ENCODE assay signal across 1 fruit fly cellular context in genomic region chr2L:10339212-10339721, dm6.
TF ChIP-seq lines count a peak whose summit lies in the region.

TSS of gene SamDC (plus strand) at chr2L:10339457.

TF ChIP-seq in whole organism, embryonic, 481 proteins besides CTCF, POLR2A, EP300 and RAD21 (continued from another document and continues in another):
- TF ChIP-seq ssp (GFP tag; IDR thresholded peaks at IDR 0.05; lab: Robert Waterston, UW) (peak; percentile 98), Gsc (GFP tag; IDR thresholded peaks at IDR 0.05; lab: Robert Waterston, UW) (no peak), Awh (GFP tag; IDR thresholded peaks at IDR 0.05; lab: Robert Waterston, UW) (no peak), run (tag; optimal IDR thresholded peaks at IDR 0.05; lab: Kevin White, UChicago) (no peak), CG4617 (GFP tag; optimal IDR thresholded peaks at IDR 0.05; lab: Kevin White, UChicago; ENCODE audit: borderline replicate concordance) (peak; percentile 42), CG5953 (GFP tag; IDR thresholded peaks at IDR 0.05; lab: Robert Waterston, UW) (no peak), CG9817 (tag; optimal IDR thresholded peaks at IDR 0.05; lab: Kevin White, UChicago) (peak; percentile 29), Usf (GFP tag; optimal IDR thresholded peaks at IDR 0.05; lab: Kevin White, UChicago) (no peak), CG14710 (tag; optimal IDR thresholded peaks at IDR 0.05; lab: Kevin White, UChicago) (peak; percentile 47), Mes4 (GFP tag; optimal IDR thresholded peaks at IDR 0.05; lab: Kevin White, UChicago) (no peak), h (optimal IDR thresholded peaks at IDR 0.05; lab: Kevin White, UChicago) (no peak), Dll (GFP tag; IDR thresholded peaks at IDR 0.05; lab: Robert Waterston, UW; ENCODE audit: partially characterized antibody) (peak; percentile 77), Deaf1 (tag; optimal IDR thresholded peaks at IDR 0.05; lab: Kevin White, UChicago) (no peak), CG6854 (GFP tag; optimal IDR thresholded peaks at IDR 0.05; lab: Kevin White, UChicago) (peak; percentile 33), sens-2 (GFP tag; IDR thresholded peaks at IDR 0.05; lab: Robert Waterston, UW) (no peak), CG6765 (GFP tag; optimal IDR thresholded peaks at IDR 0.05; lab: Kevin White, UChicago) (peak; percentile 31), z (GFP tag; IDR thresholded peaks at IDR 0.05; lab: Robert Waterston, UW) (no peak), vvl (GFP tag; IDR thresholded peaks at IDR 0.05; lab: Robert Waterston, UW) (peak; percentile 75), ab (GFP tag; optimal IDR thresholded peaks at IDR 0.05; lab: Kevin White, UChicago) (no peak), crp (GFP tag; optimal IDR thresholded peaks at IDR 0.05; lab: Kevin White, UChicago) (peak in 1 of 2 experiments; percentile 60), sc (optimal IDR thresholded peaks at IDR 0.05; lab: Kevin White, UChicago) (no peak), sc (GFP tag; optimal IDR thresholded peaks at IDR 0.05; lab: Kevin White, UChicago) (no peak), dmrt11E (tag; optimal IDR thresholded peaks at IDR 0.05; lab: Kevin White, UChicago) (peak; percentile 38), CG7745 (tag; optimal IDR thresholded peaks at IDR 0.05; lab: Kevin White, UChicago) (peak; percentile 54), CG1233 (GFP tag; optimal IDR thresholded peaks at IDR 0.05; lab: Kevin White, UChicago) (no peak), hb (GFP tag; IDR thresholded peaks at IDR 0.05; lab: Robert Waterston, UW; ENCODE audit: partially characterized antibody) (peak; percentile 73; the same call in 2 of the 3 replicates), CG6175 (GFP tag; IDR thresholded peaks at IDR 0.05; lab: Robert Waterston, UW) (no peak), D19A (tag; optimal IDR thresholded peaks at IDR 0.05; lab: Kevin White, UChicago) (peak; percentile 55), CG17912 (GFP tag; optimal IDR thresholded peaks at IDR 0.05; lab: Kevin White, UChicago) (no peak), CG10979 (tag; optimal IDR thresholded peaks at IDR 0.05; lab: Kevin White, UChicago) (peak; percentile 16), ERR (GFP tag; optimal IDR thresholded peaks at IDR 0.05; lab: Kevin White, UChicago) (no peak), bowl (GFP tag; IDR thresholded peaks at IDR 0.05; lab: Robert Waterston, UW) (no peak), CG13775 (GFP tag; optimal IDR thresholded peaks at IDR 0.05; lab: Kevin White, UChicago) (peak; percentile 45), ase (GFP tag; IDR thresholded peaks at IDR 0.05; lab: Robert Waterston, UW) (no peak), ems (GFP tag; optimal IDR thresholded peaks at IDR 0.05; lab: Kevin White, UChicago) (peak; percentile 8), CG32532 (GFP tag; IDR thresholded peaks at IDR 0.05; lab: Robert Waterston, UW) (peak; percentile 42; the same call in 1 of the 2 replicates), CG6654 (GFP tag; optimal IDR thresholded peaks at IDR 0.05; lab: Kevin White, UChicago) (no peak), CG5245 (GFP tag; optimal IDR thresholded peaks at IDR 0.05; lab: Kevin White, UChicago) (peak; percentile 14), ac (GFP tag; optimal IDR thresholded peaks at IDR 0.05; lab: Kevin White, UChicago) (no peak), CG33557 (GFP tag; optimal IDR thresholded peaks at IDR 0.05; lab: Kevin White, UChicago) (no peak), fru (optimal IDR thresholded peaks at IDR 0.05; lab: Kevin White, UChicago) (no peak), esg (GFP tag; conservative IDR thresholded peaks at IDR 0.05; lab: Robert Waterston, UW) (no peak), MBD-R2 (GFP tag; IDR thresholded peaks at IDR 0.05; lab: Robert Waterston, UW) (peak; percentile 78), sqz (GFP tag; optimal IDR thresholded peaks at IDR 0.05; lab: Kevin White, UChicago) (no peak), Oaz (GFP tag; IDR thresholded peaks at IDR 0.05; lab: Robert Waterston, UW) (no peak), luna (GFP tag; optimal IDR thresholded peaks at IDR 0.05; lab: Kevin White, UChicago) (no peak), Max (GFP tag; optimal IDR thresholded peaks at IDR 0.05; lab: Kevin White, UChicago) (peak; percentile 4), CG13424 (tag; optimal IDR thresholded peaks at IDR 0.05; lab: Kevin White, UChicago) (peak; percentile 59), CG14014 (GFP tag; IDR thresholded peaks at IDR 0.05; lab: Robert Waterston, UW) (no peak), CG9215 (GFP tag; IDR thresholded peaks at IDR 0.05; lab: Robert Waterston, UW) (no peak), mam (GFP tag; optimal IDR thresholded peaks at IDR 0.05; lab: Kevin White, UChicago) (peak; percentile 54), odd (GFP tag; optimal IDR thresholded peaks at IDR 0.05; lab: Kevin White, UChicago) (no peak), Doc3 (GFP tag; IDR thresholded peaks at IDR 0.05; lab: Robert Waterston, UW; ENCODE audit: partially characterized antibody) (peak; percentile 68), CG31388 (GFP tag; optimal IDR thresholded peaks at IDR 0.05; lab: Kevin White, UChicago) (no peak), az2 (GFP tag; optimal IDR thresholded peaks at IDR 0.05; lab: Kevin White, UChicago) (peak; percentile 53), Hr78 (GFP tag; optimal IDR thresholded peaks at IDR 0.05; lab: Kevin White, UChicago) (peak in 1 of 2 experiments; percentile 67), tup (GFP tag; optimal IDR thresholded peaks at IDR 0.05; lab: Kevin White, UChicago) (no peak), CG30403 (GFP tag; optimal IDR thresholded peaks at IDR 0.05; lab: Kevin White, UChicago) (peak; percentile 55), NFAT (GFP tag; IDR thresholded peaks at IDR 0.05; lab: Robert Waterston, UW) (peak; percentile 71; the same call in 1 of the 2 replicates), CG30431 (GFP tag; optimal IDR thresholded peaks at IDR 0.05; lab: Kevin White, UChicago) (no peak), CG11696 (GFP tag; IDR thresholded peaks at IDR 0.05; lab: Robert Waterston, UW) (peak; percentile 90), shn (GFP tag; optimal IDR thresholded peaks at IDR 0.05; lab: Kevin White, UChicago) (no peak), Taf1 (GFP tag; IDR thresholded peaks at IDR 0.05; lab: Robert Waterston, UW) (0 out of 2 replicates have a peak, but pooled peaks have one; percentile 15), pzg (GFP tag; optimal IDR thresholded peaks at IDR 0.05; lab: Kevin White, UChicago) (peak; percentile 88), CG18599 (GFP tag; optimal IDR thresholded peaks at IDR 0.05; lab: Kevin White, UChicago) (no peak), scrt (GFP tag; optimal IDR thresholded peaks at IDR 0.05; lab: Kevin White, UChicago) (peak; percentile 46), gem (tag; optimal IDR thresholded peaks at IDR 0.05; lab: Kevin White, UChicago) (peak; percentile 76), CG8290 (GFP tag; optimal IDR thresholded peaks at IDR 0.05; lab: Kevin White, UChicago) (peak; percentile 80), CG8290 (tag; optimal IDR thresholded peaks at IDR 0.05; lab: Kevin White, UChicago) (peak; percentile 1 to 79), CG34224 (GFP tag; IDR thresholded peaks at IDR 0.05; lab: Robert Waterston, UW; ENCODE audit: partially characterized antibody) (peak; percentile 79), chif (GFP tag; optimal IDR thresholded peaks at IDR 0.05; lab: Kevin White, UChicago) (peak in 1 of 2 experiments; percentile 24), pan (optimal IDR thresholded peaks at IDR 0.05; lab: Kevin White, UChicago) (no peak), pan (GFP tag; optimal IDR thresholded peaks at IDR 0.05 in 1 of 2, IDR thresholded peaks at IDR 0.05 in 1 of 2) (peak in 1 of 2 experiments; percentile 49), Asciz (GFP tag; optimal IDR thresholded peaks at IDR 0.05; lab: Kevin White, UChicago) (no peak), Dad (GFP tag; optimal IDR thresholded peaks at IDR 0.05; lab: Kevin White, UChicago) (peak; percentile 5), CG7987 (GFP tag; optimal IDR thresholded peaks at IDR 0.05; lab: Kevin White, UChicago) (peak; percentile 21), trh (GFP tag; optimal IDR thresholded peaks at IDR 0.05; lab: Kevin White, UChicago) (no peak), Tbp (GFP tag; optimal IDR thresholded peaks at IDR 0.05; lab: Kevin White, UChicago) (no peak), CG16779 (GFP tag; IDR thresholded peaks at IDR 0.05; lab: Robert Waterston, UW) (no peak), CG12942 (GFP tag; optimal IDR thresholded peaks at IDR 0.05; lab: Kevin White, UChicago) (peak; percentile 4), CG18476 (GFP tag; optimal IDR thresholded peaks at IDR 0.05; lab: Kevin White, UChicago) (no peak), CG32772 (GFP tag; IDR thresholded peaks at IDR 0.05; lab: Robert Waterston, UW) (no peak), Meics (GFP tag; optimal IDR thresholded peaks at IDR 0.05; lab: Kevin White, UChicago) (peak; percentile 25), fd64A (GFP tag; optimal IDR thresholded peaks at IDR 0.05; lab: Kevin White, UChicago) (no peak), insv (GFP tag; optimal IDR thresholded peaks at IDR 0.05; lab: Kevin White, UChicago) (peak in 1 of 2 experiments; percentile 31), MESR4 (GFP tag; optimal IDR thresholded peaks at IDR 0.05; lab: Kevin White, UChicago) (peak; percentile 88), Nf-YB (GFP tag; optimal IDR thresholded peaks at IDR 0.05; lab: Kevin White, UChicago) (peak; percentile 4), CG7372 (GFP tag; IDR thresholded peaks at IDR 0.05; lab: Robert Waterston, UW) (no peak), Ravus (GFP tag; IDR thresholded peaks at IDR 0.05; lab: Robert Waterston, UW) (no peak), crc (GFP tag; optimal IDR thresholded peaks at IDR 0.05; lab: Kevin White, UChicago) (no peak), ap (GFP tag; IDR thresholded peaks at IDR 0.05; lab: Robert Waterston, UW) (no peak), CG3281 (GFP tag; optimal IDR thresholded peaks at IDR 0.05; lab: Kevin White, UChicago) (peak; percentile 26), ara (GFP tag; IDR thresholded peaks at IDR 0.05; lab: Robert Waterston, UW) (peak; percentile 58; the same call in 1 of the 2 replicates), CG11456 (GFP tag; IDR thresholded peaks at IDR 0.05; lab: Robert Waterston, UW) (no peak), zfh1 (GFP tag; IDR thresholded peaks at IDR 0.05; lab: Robert Waterston, UW) (peak; percentile 37; the same call in 1 of the 3 replicates), Neu2 (GFP tag; optimal IDR thresholded peaks at IDR 0.05; lab: Kevin White, UChicago; ENCODE audit: borderline replicate concordance) (no peak), toy (GFP tag; IDR thresholded peaks at IDR 0.05; lab: Robert Waterston, UW) (no peak), CoRest (tag; optimal IDR thresholded peaks at IDR 0.05; lab: Kevin White, UChicago) (peak; percentile 66), Hr39 (optimal IDR thresholded peaks at IDR 0.05; lab: Kevin White, UChicago) (no peak), CG16813 (GFP tag; IDR thresholded peaks at IDR 0.05; lab: Robert Waterston, UW; ENCODE audit: partially characterized antibody) (peak; percentile 81), Mrtf (GFP tag; IDR thresholded peaks at IDR 0.05; lab: Robert Waterston, UW) (no peak), CG32767 (GFP tag; IDR thresholded peaks at IDR 0.05; lab: Robert Waterston, UW) (no peak), Hmx (GFP tag; optimal IDR thresholded peaks at IDR 0.05; lab: Kevin White, UChicago) (no peak), NfI (GFP tag; optimal IDR thresholded peaks at IDR 0.05; lab: Kevin White, UChicago) (peak; percentile 46), CG4404 (GFP tag; IDR thresholded peaks at IDR 0.05; lab: Robert Waterston, UW) (no peak), Kr (GFP tag; optimal IDR thresholded peaks at IDR 0.05; lab: Kevin White, UChicago) (no peak), CG11504 (tag; optimal IDR thresholded peaks at IDR 0.05; lab: Kevin White, UChicago) (peak; percentile 73), Ets65A (GFP tag; lab: Kevin White, UChicago) (peak; percentile 14), dm (GFP tag; optimal IDR thresholded peaks at IDR 0.05; lab: Kevin White, UChicago) (peak; percentile 65), seq (GFP tag; IDR thresholded peaks at IDR 0.05; lab: Robert Waterston, UW) (no peak), Six4 (GFP tag; optimal IDR thresholded peaks at IDR 0.05; lab: Kevin White, UChicago) (no peak), Sox102F (GFP tag; optimal IDR thresholded peaks at IDR 0.05; lab: Kevin White, UChicago) (peak; percentile 54), Fer1 (GFP tag; optimal IDR thresholded peaks at IDR 0.05; lab: Kevin White, UChicago) (peak; percentile 44), Poxn (GFP tag; IDR thresholded peaks at IDR 0.05; lab: Robert Waterston, UW) (no peak), CG4282 (GFP tag; optimal IDR thresholded peaks at IDR 0.05; lab: Kevin White, UChicago) (no peak), Trl (optimal IDR thresholded peaks at IDR 0.05; lab: Kevin White, UChicago) (no peak), Trl (GFP tag; optimal IDR thresholded peaks at IDR 0.05; lab: Kevin White, UChicago) (peak; percentile 58), kni (GFP tag; optimal IDR thresholded peaks at IDR 0.05; lab: Kevin White, UChicago) (no peak), CG12391 (tag; optimal IDR thresholded peaks at IDR 0.05; lab: Kevin White, UChicago) (peak; percentile 71), wdn (GFP tag; IDR thresholded peaks at IDR 0.05; lab: Robert Waterston, UW) (no peak), Sry-δ (GFP tag; optimal IDR thresholded peaks at IDR 0.05; lab: Kevin White, UChicago) (peak; percentile 92), peb (GFP tag; IDR thresholded peaks at IDR 0.05; lab: Robert Waterston, UW) (no peak; the same call in 1 of the 2 replicates), H15 (GFP tag; IDR thresholded peaks at IDR 0.05; lab: Robert Waterston, UW) (no peak), CG3838 (GFP tag; optimal IDR thresholded peaks at IDR 0.05; lab: Kevin White, UChicago) (no peak), hth (optimal IDR thresholded peaks at IDR 0.05; lab: Kevin White, UChicago) (no peak), tna (GFP tag; IDR thresholded peaks at IDR 0.05; lab: Robert Waterston, UW; ENCODE audit: partially characterized antibody) (peak; percentile 77), emc (GFP tag; optimal IDR thresholded peaks at IDR 0.05; lab: Kevin White, UChicago) (no peak), CG17186 (GFP tag; optimal IDR thresholded peaks at IDR 0.05; lab: Kevin White, UChicago) (no peak), bigmax (GFP tag; optimal IDR thresholded peaks at IDR 0.05; lab: Kevin White, UChicago) (peak; percentile 46), pfk (GFP tag; optimal IDR thresholded peaks at IDR 0.05; lab: Kevin White, UChicago) (peak; percentile 61), en (GFP tag; optimal IDR thresholded peaks at IDR 0.05; lab: Kevin White, UChicago) (no peak), knrl (GFP tag; IDR thresholded peaks at IDR 0.05; lab: Robert Waterston, UW; ENCODE audit: partially characterized antibody) (peak; percentile 87), CG17328 (GFP tag; IDR thresholded peaks at IDR 0.05; lab: Robert Waterston, UW) (peak; percentile 24; the same call in 1 of the 2 replicates), repo (GFP tag; optimal IDR thresholded peaks at IDR 0.05; lab: Kevin White, UChicago) (no peak), Nf-YC (tag; optimal IDR thresholded peaks at IDR 0.05; lab: Kevin White, UChicago) (no peak)
